Worm (Caenorhabditis elegans): ENCODE measurements around the gene cnc-5.

Gene cnc-5

DNA sequence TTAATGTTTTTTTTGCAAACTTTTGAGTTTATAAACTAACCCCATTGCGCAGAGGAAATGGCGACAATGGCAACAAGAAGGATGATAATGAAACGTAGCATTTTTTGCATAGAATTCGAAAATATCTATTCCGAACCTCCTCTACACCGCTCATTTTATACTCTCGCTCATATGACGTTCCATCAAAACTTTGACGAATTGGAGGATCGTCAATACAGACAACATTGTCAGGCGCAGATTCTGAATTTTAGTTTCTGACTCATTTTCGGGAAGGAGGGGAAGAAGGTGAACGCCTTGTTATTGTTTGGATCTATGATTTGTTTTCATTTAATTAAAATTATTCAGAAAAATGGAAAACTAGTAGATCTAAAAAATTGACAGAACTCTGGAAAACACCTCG lies 1.0 kb upstream of the cnc-5 start, which contains the start of gene cnc-1:
Gene cnc-1 (minus strand): TSS at position 101 of the 400 bp plus-strand sequence.
- TF ChIP-seq F13C5.2 (tag; optimal IDR thresholded peaks at IDR 0.05) (no peak), ceh-36 (tag; optimal IDR thresholded peaks at IDR 0.05) (no peak), hmbx-1 (tag; optimal IDR thresholded peaks at IDR 0.05) (no peak), tbx-37 (GFP tag; conservative IDR thresholded peaks at IDR 0.05) (no peak), ceh-13 (GFP tag; optimal IDR thresholded peaks at IDR 0.05) (no peak), ets-7 (tag; optimal IDR thresholded peaks at IDR 0.05) (no peak)

DNA sequence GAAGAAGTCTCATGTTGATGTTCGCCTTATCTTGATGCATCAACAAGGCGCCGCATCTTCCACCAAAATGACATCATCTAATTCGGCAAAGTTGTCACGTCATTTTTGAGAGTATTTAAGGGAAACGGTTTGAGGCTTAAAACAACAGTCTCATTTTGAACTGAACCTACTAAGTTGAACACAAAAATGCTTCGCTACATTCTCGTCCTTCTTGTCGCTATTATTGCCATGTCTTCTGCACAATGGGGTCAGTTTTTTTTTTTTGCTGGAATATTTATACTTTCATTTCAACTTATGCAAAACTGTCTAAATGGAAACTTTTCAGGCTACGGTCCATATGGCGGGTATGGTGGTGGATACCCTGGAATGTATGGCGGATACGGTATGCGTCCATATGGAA lies 1.9 kb downstream of the cnc-5 start, which contains the start of gene cnc-4:
Gene cnc-4 (plus strand): TSS at position 117 of the 400 bp plus-strand sequence.
- TF ChIP-seq hmbx-1 (tag; optimal IDR thresholded peaks at IDR 0.05), result no peak
- no peak for TF ChIP-seq sea-1 (GFP tag; conservative IDR thresholded peaks at IDR 0.05)
- no peak for TF ChIP-seq B0310.2 (tag; optimal IDR thresholded peaks at IDR 0.05)
- no peak for TF ChIP-seq flt-1 (GFP tag; IDR thresholded peaks at IDR 0.05)
- TF ChIP-seq F13C5.2 (tag; optimal IDR thresholded peaks at IDR 0.05), result no peak
- TF ChIP-seq aly-1 (tag; optimal IDR thresholded peaks at IDR 0.05), result no peak
- TF ChIP-seq tbx-11 (GFP tag; IDR thresholded peaks at IDR 0.05), result no peak
- no peak for TF ChIP-seq ceh-13 (GFP tag; optimal IDR thresholded peaks at IDR 0.05)

DNA sequence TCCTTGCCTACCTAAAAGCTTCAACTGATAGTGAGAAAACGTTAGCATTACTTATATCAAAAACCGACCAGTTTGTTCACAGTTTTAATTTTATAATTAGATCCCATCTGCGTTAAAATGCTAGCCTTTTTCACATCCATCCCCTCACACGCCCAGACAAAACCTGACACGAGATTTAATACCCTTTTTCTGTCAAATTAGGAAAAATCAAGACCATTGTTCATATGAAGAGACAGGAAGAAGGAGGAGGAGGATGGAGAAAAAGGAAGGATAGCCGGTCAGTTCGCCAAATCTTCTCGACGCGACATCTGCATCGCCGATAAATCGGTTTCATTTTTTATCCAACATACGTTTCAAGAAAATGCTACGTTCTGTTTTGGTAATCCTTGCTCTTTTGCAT lies 2.5 kb downstream of the cnc-5 start, which contains the start of gene cnc-3:
Gene cnc-3 (plus strand): TSS at position 281 of the 400 bp plus-strand sequence.
- TF ChIP-seq hmbx-1 (tag; optimal IDR thresholded peaks at IDR 0.05) (no peak), B0310.2 (tag; optimal IDR thresholded peaks at IDR 0.05) (no peak), tbx-11 (GFP tag; IDR thresholded peaks at IDR 0.05) (no peak), scrt-1 (GFP tag; IDR thresholded peaks at IDR 0.05) (no peak), ceh-13 (GFP tag; optimal IDR thresholded peaks at IDR 0.05) (no peak), tra-4 (tag; optimal IDR thresholded peaks at IDR 0.05) (no peak), ceh-36 (tag; optimal IDR thresholded peaks at IDR 0.05) (no peak), ama-1 (optimal IDR thresholded peaks at IDR 0.05) (no peak), aly-1 (tag; optimal IDR thresholded peaks at IDR 0.05) (no peak), pes-1 (GFP tag; IDR thresholded peaks at IDR 0.05) (no peak), tbx-37 (GFP tag; conservative IDR thresholded peaks at IDR 0.05) (no peak), sea-1 (GFP tag; conservative IDR thresholded peaks at IDR 0.05) (no peak), hmg-4 (GFP tag; optimal IDR thresholded peaks at IDR 0.05) (no peak), flt-1 (GFP tag; IDR thresholded peaks at IDR 0.05) (no peak), F13C5.2 (tag; optimal IDR thresholded peaks at IDR 0.05) (no peak)

DNA sequence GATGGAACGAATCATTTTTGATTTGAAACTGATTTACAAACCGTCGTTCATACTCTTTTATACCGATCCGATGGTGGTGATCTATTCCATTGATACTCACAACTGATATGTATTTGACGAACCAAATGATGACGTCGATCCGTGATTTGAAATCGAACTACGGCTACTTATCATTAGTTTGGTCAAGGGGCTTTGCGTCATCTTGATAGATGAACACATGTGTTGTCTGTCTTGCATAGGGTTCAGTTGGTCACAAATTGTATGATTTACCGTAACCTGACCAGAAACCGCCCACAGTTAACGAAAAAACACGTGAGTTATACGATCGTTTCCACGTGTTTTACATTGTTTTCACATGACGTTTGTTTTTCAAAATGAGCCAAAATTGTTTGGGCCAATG lies 5.0 kb downstream of the cnc-5 start, which contains the start of gene cnc-2:
Gene cnc-2 (minus strand): TSS at position 24 of the 400 bp plus-strand sequence.
- TF ChIP-seq tra-4 (tag; optimal IDR thresholded peaks at IDR 0.05) (no peak), scrt-1 (GFP tag; IDR thresholded peaks at IDR 0.05) (no peak), ceh-13 (GFP tag; optimal IDR thresholded peaks at IDR 0.05) (no peak), F13C5.2 (tag; optimal IDR thresholded peaks at IDR 0.05) (no peak), sea-1 (GFP tag; conservative IDR thresholded peaks at IDR 0.05) (no peak), ets-7 (tag; optimal IDR thresholded peaks at IDR 0.05) (no peak), tbx-11 (GFP tag; IDR thresholded peaks at IDR 0.05) (no peak), hmg-4 (GFP tag; optimal IDR thresholded peaks at IDR 0.05) (no peak), ama-1 (optimal IDR thresholded peaks at IDR 0.05) (no peak), B0310.2 (tag; optimal IDR thresholded peaks at IDR 0.05) (no peak), hnd-1 (tag; optimal IDR thresholded peaks at IDR 0.05) (no peak), flt-1 (GFP tag; IDR thresholded peaks at IDR 0.05) (no peak)

DNA sequence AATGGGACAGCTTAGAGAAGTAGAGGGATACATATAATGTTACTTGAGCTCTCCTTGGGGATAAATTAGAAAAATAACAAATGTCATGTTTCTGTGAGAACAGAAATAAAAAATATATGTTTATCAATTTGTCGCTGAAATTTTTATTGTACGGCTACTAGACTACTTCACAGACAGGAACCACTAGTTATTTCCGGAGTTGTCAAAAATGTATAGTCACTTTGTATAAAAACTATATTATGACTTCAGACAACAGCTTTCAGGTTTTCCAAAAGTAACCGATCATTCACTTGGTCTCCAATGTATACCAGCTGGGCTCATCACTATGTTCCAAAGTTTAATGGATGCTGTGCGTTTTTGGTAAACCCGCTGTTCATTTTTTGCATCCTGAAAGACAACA lies 6.2 kb downstream of the cnc-5 start, which contains the start of gene srj-23:
Gene srj-23 (plus strand): TSS at position 301 of the 400 bp plus-strand sequence.
- TF ChIP-seq ama-1 (optimal IDR thresholded peaks at IDR 0.05) (no peak), ceh-36 (tag; optimal IDR thresholded peaks at IDR 0.05) (no peak), B0310.2 (tag; optimal IDR thresholded peaks at IDR 0.05) (no peak), pes-1 (GFP tag; IDR thresholded peaks at IDR 0.05) (no peak), F13C5.2 (tag; optimal IDR thresholded peaks at IDR 0.05) (no peak)

DNA sequence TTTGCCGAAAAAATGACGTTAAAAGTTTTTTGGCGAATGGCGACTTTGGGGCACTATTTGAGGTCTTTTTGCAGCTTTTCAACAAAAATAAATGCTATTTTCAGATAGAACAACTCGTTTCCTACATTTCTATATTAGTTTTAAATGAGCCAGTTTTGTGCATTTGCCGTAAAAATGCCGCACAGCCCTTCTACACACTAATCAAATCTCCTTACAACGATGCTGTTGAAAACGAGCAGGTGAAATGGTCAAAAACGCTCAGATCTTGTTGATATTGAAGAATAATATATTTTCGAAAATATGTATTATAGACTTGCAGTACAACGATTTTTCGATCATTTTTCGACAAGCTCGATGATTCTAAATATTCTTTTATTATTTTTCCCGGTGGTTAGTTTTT lies 9.6 kb downstream of the cnc-5 start, which contains the start of gene chil-14:
Gene chil-14 (plus strand): TSS at position 301 of the 400 bp plus-strand sequence.
- TF ChIP-seq F13C5.2 (tag; optimal IDR thresholded peaks at IDR 0.05) (no peak), ama-1 (optimal IDR thresholded peaks at IDR 0.05) (no peak), ets-7 (tag; optimal IDR thresholded peaks at IDR 0.05) (no peak), hmg-4 (GFP tag; optimal IDR thresholded peaks at IDR 0.05) (no peak), tbx-37 (GFP tag; conservative IDR thresholded peaks at IDR 0.05) (no peak), aly-1 (tag; optimal IDR thresholded peaks at IDR 0.05) (no peak), B0310.2 (tag; optimal IDR thresholded peaks at IDR 0.05) (no peak), ceh-13 (GFP tag; optimal IDR thresholded peaks at IDR 0.05) (no peak), hnd-1 (tag; optimal IDR thresholded peaks at IDR 0.05) (no peak), tbx-11 (GFP tag; IDR thresholded peaks at IDR 0.05) (no peak), sea-1 (GFP tag; conservative IDR thresholded peaks at IDR 0.05) (no peak), scrt-1 (GFP tag; IDR thresholded peaks at IDR 0.05) (no peak), tra-4 (tag; optimal IDR thresholded peaks at IDR 0.05) (no peak), ceh-36 (tag; optimal IDR thresholded peaks at IDR 0.05) (no peak), pes-1 (GFP tag; IDR thresholded peaks at IDR 0.05) (no peak), flt-1 (GFP tag; IDR thresholded peaks at IDR 0.05) (no peak)

DNA sequence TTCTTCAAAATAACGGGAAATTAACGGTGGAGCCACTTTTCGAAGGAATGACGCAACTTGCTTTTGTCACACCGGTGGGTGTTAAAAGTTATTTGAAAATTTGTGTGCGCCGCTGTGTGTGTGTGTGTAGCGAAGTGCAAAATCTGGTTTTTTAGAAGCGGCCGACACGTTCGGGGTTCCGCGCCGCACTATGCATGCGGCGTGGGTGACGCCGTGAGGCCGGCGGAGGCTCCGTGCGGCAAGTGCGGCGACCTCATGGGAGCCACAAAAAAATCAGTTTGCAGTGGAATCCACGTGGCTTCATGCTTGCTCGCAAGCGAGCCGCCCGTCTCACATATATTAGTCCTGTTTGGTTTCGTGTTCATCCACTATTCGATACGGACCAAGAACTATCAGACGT lies 10.1 kb downstream of the cnc-5 start:
- TF ChIP-seq ets-7 (tag; optimal IDR thresholded peaks at IDR 0.05) (no peak), pes-1 (GFP tag; IDR thresholded peaks at IDR 0.05) (no peak), hmbx-1 (tag; optimal IDR thresholded peaks at IDR 0.05) (no peak)

DNA sequence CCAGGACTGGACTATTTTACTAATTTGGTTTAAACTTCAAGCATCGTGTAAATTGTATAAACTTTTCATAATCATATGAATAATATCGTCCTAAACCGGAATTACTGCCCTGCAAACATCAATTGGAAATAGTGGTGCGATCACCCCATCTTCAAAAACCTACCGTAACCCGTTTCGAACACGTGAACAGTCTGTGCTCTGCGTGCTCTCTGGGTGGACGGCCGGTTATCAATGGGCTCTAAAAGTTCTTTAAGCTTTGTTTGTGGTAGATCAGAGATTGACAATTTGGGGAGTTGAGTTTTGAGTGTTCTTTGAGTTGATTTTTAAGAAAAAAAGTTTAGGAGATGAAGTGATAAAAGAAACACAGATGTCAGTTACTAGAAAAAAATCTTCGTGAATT lies 11.4 kb downstream of the cnc-5 start:
- TF ChIP-seq hmbx-1 (tag; optimal IDR thresholded peaks at IDR 0.05) (no peak), ets-7 (tag; optimal IDR thresholded peaks at IDR 0.05) (no peak), ceh-36 (tag; optimal IDR thresholded peaks at IDR 0.05) (no peak), flt-1 (GFP tag; IDR thresholded peaks at IDR 0.05) (no peak), scrt-1 (GFP tag; IDR thresholded peaks at IDR 0.05) (no peak), hmg-4 (GFP tag; optimal IDR thresholded peaks at IDR 0.05) (no peak), aly-1 (tag; optimal IDR thresholded peaks at IDR 0.05) (no peak), tbx-37 (GFP tag; conservative IDR thresholded peaks at IDR 0.05) (no peak), B0310.2 (tag; optimal IDR thresholded peaks at IDR 0.05) (no peak), tbx-11 (GFP tag; IDR thresholded peaks at IDR 0.05) (no peak), sea-1 (GFP tag; conservative IDR thresholded peaks at IDR 0.05) (no peak), ceh-13 (GFP tag; optimal IDR thresholded peaks at IDR 0.05) (no peak), ama-1 (optimal IDR thresholded peaks at IDR 0.05) (no peak), pes-1 (GFP tag; IDR thresholded peaks at IDR 0.05) (no peak), hnd-1 (tag; optimal IDR thresholded peaks at IDR 0.05) (no peak)

Measured in whole organism, early embryonic.